Fruit fly (Drosophila melanogaster) whole organism, wandering third instar larva: ENCODE results near the gene CG14294.

Experiments
- CG32264 ChIP-seq: fragments of 200-800 bp; sonication (Bioruptor generic); optimal IDR thresholded peaks from 2 replicates; lab custom pipeline; 2016; ENCODE audit warnings: missing biosample characterization, missing genetic modification characterization
- CG9705 ChIP-seq: fragments of 200-800 bp; sonication (Bioruptor generic); optimal IDR thresholded peaks from 2 replicates; lab custom pipeline; 2018; ENCODE audit warnings: missing biosample characterization, mild to moderate bottlenecking, missing genetic modification characterization
- CrebA ChIP-seq: fragments of 200-800 bp; sonication (Bioruptor generic); optimal IDR thresholded peaks from 2 replicates; lab custom pipeline; 2016; ENCODE audit warnings: missing biosample characterization, mild to moderate bottlenecking, missing genetic modification characterization, borderline replicate concordance
- Dfd ChIP-seq: fragments of >200 bp; optimal IDR thresholded peaks from 2 replicates; lab custom pipeline; 2017; ENCODE audit warnings: missing biosample characterization, missing genetic modification characterization
- Dif ChIP-seq: fragments of 200-275, 200-300 bp; sonication (Bioruptor generic); optimal IDR thresholded peaks from 2 replicates; lab custom pipeline; 2018; ENCODE audit warnings: missing biosample characterization, missing genetic modification characterization; ENCODE audit not compliant: partially characterized antibody
- GATAd ChIP-seq: sonication (Bioruptor generic); optimal IDR thresholded peaks from 2 replicates; lab custom pipeline; 2016; ENCODE audit warnings: missing biosample characterization, missing genetic modification characterization
- Hnf4 ChIP-seq: fragments of 200-800 bp; sonication (Bioruptor generic); optimal IDR thresholded peaks from 2 replicates; lab custom pipeline; 2016; ENCODE audit warnings: missing biosample characterization, mild to moderate bottlenecking, missing genetic modification characterization
- Hr78 ChIP-seq: fragments of >200 bp; optimal IDR thresholded peaks from 2 replicates; lab custom pipeline; 2017; ENCODE audit warnings: missing biosample characterization, missing genetic modification characterization
- Hr83 ChIP-seq: fragments of 200-300 bp; sonication (Bioruptor generic); optimal IDR thresholded peaks from 2 replicates; lab custom pipeline; 2016; ENCODE audit warnings: missing biosample characterization, mild to moderate bottlenecking, missing genetic modification characterization, moderate library complexity; ENCODE audit not compliant: poor library complexity, severe bottlenecking
- Mio ChIP-seq: sonication (Bioruptor generic); optimal IDR thresholded peaks from 2 replicates; lab custom pipeline; 2016; ENCODE audit warnings: missing biosample characterization, missing genetic modification characterization
- Myc ChIP-seq: fragments of >200 bp; optimal IDR thresholded peaks from 2 replicates; lab custom pipeline; 2017
- N ChIP-seq: fragments of >200 bp; optimal IDR thresholded peaks from 2 replicates; lab custom pipeline; 2018; ENCODE audit warnings: missing biosample characterization, missing external identifiers, missing genetic modification characterization
- OdsH ChIP-seq: fragments of 200-800 bp; sonication (Bioruptor generic); optimal IDR thresholded peaks from 2 replicates; lab custom pipeline; 2016; ENCODE audit warnings: missing biosample characterization, mild to moderate bottlenecking, missing genetic modification characterization
- Rel ChIP-seq, 2 experiments: fragments of 200-800 bp; sonication (Bioruptor generic) in 1 of 2; optimal IDR thresholded peaks; 2 replicates in 1 of 2; 3 replicates in 1 of 2; lab custom pipeline; 2016 to 2019; ENCODE audit warnings: mild to moderate bottlenecking in 2 of 2, missing biosample characterization in 2 of 2, missing genetic modification characterization in 2 of 2, moderate library complexity in 1 of 2
- br ChIP-seq: fragments of 200-800 bp; sonication (Bioruptor generic); optimal IDR thresholded peaks from 2 replicates; lab custom pipeline; 2016; ENCODE audit warnings: missing biosample characterization, missing genetic modification characterization
- dl ChIP-seq, 2 experiments: fragments of 175-275, 200-275 bp in 1 of 2; fragments of 200-275 bp in 1 of 2; sonication (Bioruptor generic); optimal IDR thresholded peaks; lab custom pipeline; 2018; ENCODE audit warnings: mild to moderate bottlenecking in 2 of 2, missing biosample characterization in 2 of 2, missing genetic modification characterization in 2 of 2, moderate library complexity in 2 of 2; ENCODE audit not compliant: partially characterized antibody in 2 of 2, insufficient read depth in 1 of 2
- dsf ChIP-seq: sonication (Bioruptor generic); optimal IDR thresholded peaks from 2 replicates; lab custom pipeline; 2016; ENCODE audit warnings: missing biosample characterization, missing genetic modification characterization, borderline replicate concordance
- fru ChIP-seq: fragments of 200-800 bp; sonication (Bioruptor generic); optimal IDR thresholded peaks from 3 replicates; lab custom pipeline; 2016; ENCODE audit warnings: missing biosample characterization, mild to moderate bottlenecking, missing genetic modification characterization
- h ChIP-seq: fragments of 200-800 bp; sonication (Bioruptor generic); optimal IDR thresholded peaks from 3 replicates; lab custom pipeline; 2016; ENCODE audit warnings: missing biosample characterization, mild to moderate bottlenecking, missing genetic modification characterization
- jim ChIP-seq: fragments of 175-275, 200-325 bp; sonication (Bioruptor generic); optimal IDR thresholded peaks from 2 replicates; lab custom pipeline; 2016; ENCODE audit warnings: missing biosample characterization, mild to moderate bottlenecking, missing genetic modification characterization
- lola ChIP-seq: fragments of >200 bp; optimal IDR thresholded peaks from 2 replicates; lab custom pipeline; 2017; ENCODE audit warnings: missing biosample characterization, missing genetic modification characterization
- psq ChIP-seq: fragments of 200-800 bp; sonication (Bioruptor generic); optimal IDR thresholded peaks from 3 replicates; lab custom pipeline; 2017; ENCODE audit warnings: missing biosample characterization, mild to moderate bottlenecking, missing genetic modification characterization, moderate library complexity
- rgr ChIP-seq: fragments of 200-800 bp; sonication (Bioruptor generic); optimal IDR thresholded peaks from 3 replicates; lab custom pipeline; 2016; ENCODE audit warnings: missing biosample characterization, mild to moderate bottlenecking, missing genetic modification characterization
- sv ChIP-seq: fragments of 200-800 bp; sonication (Bioruptor generic); optimal IDR thresholded peaks from 3 replicates; lab custom pipeline; 2016; ENCODE audit warnings: missing biosample characterization, missing genetic modification characterization
- usp ChIP-seq: fragments of >200 bp; optimal IDR thresholded peaks from 2 replicates; lab custom pipeline; 2017; ENCODE audit warnings: missing biosample characterization, missing genetic modification characterization
- woc ChIP-seq: sonication (Bioruptor generic); optimal IDR thresholded peaks from 2 replicates; lab custom pipeline; 2016; ENCODE audit warnings: missing biosample characterization, mild to moderate bottlenecking, missing genetic modification characterization

CG14294 gene

DNA sequence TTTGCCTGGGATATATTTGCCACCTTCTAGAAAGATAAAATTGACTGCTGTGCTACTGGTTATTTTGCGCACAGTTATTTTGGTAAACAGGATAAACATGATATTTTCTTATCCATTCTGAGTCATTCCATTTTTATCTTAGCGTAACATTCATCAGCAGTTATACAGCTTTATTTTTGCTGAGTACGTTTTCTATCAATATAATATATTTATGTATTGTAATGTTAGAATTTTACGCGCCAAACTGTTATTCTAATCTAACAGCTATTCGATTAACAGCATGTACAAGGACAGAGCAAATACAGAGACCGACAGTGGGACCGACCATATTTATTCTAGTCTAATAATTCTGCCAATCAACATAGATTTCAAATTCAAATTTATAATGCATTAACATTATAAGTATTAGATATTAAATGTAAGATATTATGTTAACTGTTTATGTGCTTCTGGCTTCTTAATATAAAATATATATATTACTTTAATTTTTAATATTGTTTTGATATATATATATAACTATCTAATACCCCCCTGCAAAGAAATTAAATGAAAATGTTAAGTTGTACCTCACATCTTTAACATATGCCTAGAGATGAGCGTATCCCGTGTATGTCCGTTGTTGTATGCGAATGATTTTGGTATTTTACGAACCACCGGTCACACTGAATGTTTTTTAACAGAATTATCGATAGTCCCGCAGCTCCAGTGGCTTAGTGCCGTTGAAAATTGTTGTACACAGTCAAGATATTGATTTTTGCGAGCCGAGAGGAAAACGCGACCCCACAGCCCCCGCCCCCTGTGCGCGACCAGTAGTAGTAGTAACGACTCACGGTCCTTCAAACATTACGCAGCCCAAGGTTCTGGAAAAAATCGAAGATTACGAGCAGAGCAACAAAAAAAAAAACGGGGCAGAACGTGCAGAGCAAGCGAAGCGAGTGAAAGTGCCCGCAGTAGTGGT lies 4.1 kb upstream of the CG14294 start, which contains the start of gene EndoA (continued):
- TF ChIP-seq Dfd (GFP tag; lab: Kevin White, UChicago) (no peak), Hnf4 (peak; percentile 48), GATAd (GFP tag; lab: Kevin White, UChicago) (no peak), N (GFP tag; lab: Kevin White, UChicago) (no peak), psq (GFP tag; lab: Kevin White, UChicago) (peak; percentile 35), Rel (GFP tag; optimal IDR thresholded peaks at IDR 0.05; lab: Kevin White, UChicago) (no peak), Rel (tag; optimal IDR thresholded peaks at IDR 0.05; lab: Kevin White, UChicago) (peak; percentile 47), woc (GFP tag; lab: Kevin White, UChicago) (no peak)

DNA sequence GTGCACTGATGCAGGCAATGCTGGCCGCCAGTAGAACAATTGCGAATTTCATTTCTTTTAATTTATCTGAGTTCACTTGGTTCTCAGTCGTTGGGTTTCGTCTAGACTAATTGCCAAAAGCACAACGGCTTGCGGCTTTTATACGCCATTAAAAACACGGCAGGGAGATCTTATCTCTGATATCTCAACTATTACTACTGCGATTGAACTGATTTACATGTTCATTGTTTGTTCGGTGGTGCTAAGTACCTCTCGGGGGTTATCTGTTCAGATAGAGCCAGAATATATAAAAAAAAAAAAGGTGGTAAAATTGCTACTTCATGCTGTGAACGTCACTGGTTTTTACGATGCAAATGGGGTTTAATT lies 3.5 kb upstream of the CG14294 start, which contains the start of gene CG14292:
CG14292 (minus strand) TSS at position 101 of the 366 bp plus-strand sequence.
- no peak for TF ChIP-seq Mio (GFP tag; lab: Kevin White, UChicago)
- no peak for TF ChIP-seq Rel (GFP tag; optimal IDR thresholded peaks at IDR 0.05; lab: Kevin White, UChicago)
- TF ChIP-seq Rel (tag; optimal IDR thresholded peaks at IDR 0.05; lab: Kevin White, UChicago): no peak
- no peak for TF ChIP-seq CrebA (GFP tag; lab: Kevin White, UChicago)
- no peak for TF ChIP-seq psq (GFP tag; lab: Kevin White, UChicago)
- TF ChIP-seq dsf: no peak
- TF ChIP-seq CG9705 (GFP tag; lab: Kevin White, UChicago): no peak
- TF ChIP-seq lola (GFP tag; lab: Kevin White, UChicago): no peak
- TF ChIP-seq sv: no peak
- no peak for TF ChIP-seq dl (GFP tag; optimal IDR thresholded peaks at IDR 0.05; lab: Kevin White, UChicago; ENCODE audit: insufficient read depth in 1 of 2, partially characterized antibody in 2 of 2)
- TF ChIP-seq fru (GFP tag; lab: Kevin White, UChicago): no peak
- TF ChIP-seq h: no peak
- no peak for TF ChIP-seq Dfd (GFP tag; lab: Kevin White, UChicago)
- no peak for TF ChIP-seq N (GFP tag; lab: Kevin White, UChicago)
- no peak for TF ChIP-seq Myc (lab: Kevin White, UChicago)
- TF ChIP-seq jim (GFP tag; lab: Kevin White, UChicago): no peak
- TF ChIP-seq OdsH: no peak
- no peak for TF ChIP-seq CG32264
- TF ChIP-seq usp (GFP tag; lab: Kevin White, UChicago): no peak
- no peak for TF ChIP-seq Hr78 (GFP tag; lab: Kevin White, UChicago)

DNA sequence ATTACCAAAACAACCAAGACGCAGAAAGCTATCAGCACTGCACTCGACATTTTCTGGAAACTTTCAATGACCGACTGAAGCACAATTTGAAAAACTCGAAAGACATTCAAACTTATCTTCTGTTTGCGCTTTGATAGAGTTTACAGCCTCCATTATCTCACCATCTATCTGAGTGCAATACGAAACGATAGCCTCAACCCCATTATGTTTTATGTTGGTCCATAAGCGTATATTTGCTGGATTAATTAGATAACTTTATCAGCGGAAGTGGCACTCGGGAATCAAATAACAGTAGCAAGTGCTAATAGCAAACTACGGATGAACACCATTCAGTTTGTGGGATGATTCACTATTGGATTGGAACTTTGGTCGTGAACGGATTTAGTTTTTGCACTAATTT lies 794 bp upstream of the CG14294 start, which contains the start of gene CG34284:
CG34284 (minus strand) TSS at position 76 of the 400 bp plus-strand sequence.
- no peak for TF ChIP-seq usp (GFP tag; lab: Kevin White, UChicago)
- no peak for TF ChIP-seq h
- TF ChIP-seq Dif (GFP tag; lab: Kevin White, UChicago): no peak
- TF ChIP-seq Hr83: no peak
- no peak for TF ChIP-seq lola (GFP tag; lab: Kevin White, UChicago)

DNA sequence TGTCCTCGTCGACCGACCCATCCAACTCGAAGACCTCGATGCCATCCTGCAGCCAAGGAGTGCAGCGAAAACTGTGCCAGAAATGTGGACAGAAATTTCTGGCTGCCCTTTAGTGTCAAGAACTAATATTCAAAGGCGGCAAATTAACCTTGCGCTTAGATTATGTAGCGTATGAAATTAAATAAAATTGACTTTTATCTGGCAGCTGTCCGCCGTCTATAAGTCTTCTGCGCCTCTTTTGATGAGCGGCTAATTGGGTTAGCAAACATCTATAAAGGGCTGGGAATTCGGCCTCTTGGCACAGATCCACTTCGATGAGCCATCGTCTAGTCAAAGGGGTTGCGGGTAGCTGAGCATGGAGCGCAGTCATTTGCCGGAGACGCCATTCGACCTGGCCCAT lies 2.9 kb downstream of the CG14294 start, which contains the start of gene Rh2:
Rh2 (plus strand) TSS at position 301 of the 400 bp plus-strand sequence.
- TF ChIP-seq Hr78 (GFP tag; lab: Kevin White, UChicago) (no peak), CrebA (GFP tag; lab: Kevin White, UChicago) (no peak), Hr83 (no peak), usp (GFP tag; lab: Kevin White, UChicago) (no peak)

DNA sequence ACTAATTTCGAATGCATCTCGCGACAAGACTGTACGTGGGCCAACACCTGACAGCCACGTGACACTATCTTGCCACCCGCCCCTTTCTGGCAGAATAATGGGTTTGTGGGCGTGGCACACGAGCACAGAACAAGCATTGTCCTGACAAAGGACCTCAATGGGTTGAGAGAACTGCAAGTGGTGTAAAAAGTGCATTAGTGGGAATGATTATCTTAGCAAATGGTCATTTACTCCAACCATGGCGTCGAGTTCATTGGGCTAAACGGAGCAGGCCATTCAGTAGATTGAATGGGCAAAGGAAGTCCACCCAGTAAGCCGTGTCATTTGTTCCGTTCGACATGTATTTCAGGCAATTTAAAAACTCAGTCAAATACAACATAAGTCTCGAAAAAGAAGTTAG lies 4.2 kb downstream of the CG14294 start, which contains the start of gene CG14297:
CG14297 (plus strand) TSS at position 301 of the 400 bp plus-strand sequence.
- TF ChIP-seq jim (GFP tag; lab: Kevin White, UChicago): no peak
- TF ChIP-seq rgr (GFP tag; lab: Kevin White, UChicago): no peak
- TF ChIP-seq Dif (GFP tag; lab: Kevin White, UChicago): no peak
- no peak for TF ChIP-seq br (GFP tag; lab: Kevin White, UChicago)
- no peak for TF ChIP-seq lola (GFP tag; lab: Kevin White, UChicago)
- TF ChIP-seq Hr83: no peak
